Worm (Caenorhabditis elegans) whole organism, L4 larva: ENCODE measurements around the gene srr-8.

Experiments
- Y48G9A.11 ChIP-seq: fragments of 200-800 bp; sonication (Bioruptor generic); IDR thresholded peaks from 2 replicates; pipeline ENCODE4 v1.3.6; 2022; ENCODE audit warnings: missing genetic modification reagents, missing genetic modification characterization, missing compliant biosample characterization
- ZK546.5 ChIP-seq, 2 experiments: sonication (generic microtip); optimal IDR thresholded peaks; 2 replicates each; lab custom pipeline; 2017; ENCODE audit warnings: missing biosample characterization in 2 of 2, missing genetic modification characterization in 2 of 2
- aly-2 ChIP-seq: sonication (generic microtip); optimal IDR thresholded peaks from 2 replicates; lab custom pipeline; 2018; ENCODE audit warnings: missing biosample characterization, missing genetic modification characterization
- attf-4 ChIP-seq: sonication (generic microtip); optimal IDR thresholded peaks from 3 replicates; lab custom pipeline; 2017; ENCODE audit warnings: missing biosample characterization, missing genetic modification characterization
- ceh-82 ChIP-seq: sonication (generic microtip); optimal IDR thresholded peaks from 2 replicates; lab custom pipeline; 2017; ENCODE audit warnings: missing biosample characterization, missing genetic modification characterization
- dmd-9 ChIP-seq: fragments of 200-800 bp; sonication (Bioruptor generic); IDR thresholded peaks from 2 replicates; pipeline ENCODE4 v1.3.6; 2022; ENCODE audit warnings: missing genetic modification reagents, missing genetic modification characterization, missing compliant biosample characterization
- egl-27 ChIP-seq: sonication (generic microtip); optimal IDR thresholded peaks from 3 replicates; lab custom pipeline; 2017; ENCODE audit warnings: missing biosample characterization, missing genetic modification reagents, missing genetic modification characterization
- egl-43 ChIP-seq: fragments of 200-800 bp; sonication (Bioruptor generic); IDR thresholded peaks from 2 replicates; pipeline ENCODE4 v1.3.6; 2022; ENCODE audit warnings: missing genetic modification reagents, missing genetic modification characterization, missing compliant biosample characterization
- lsy-2 ChIP-seq, 2 experiments: fragments of 150-350 bp in 1 of 2; sonication (generic microtip) in 1 of 2; optimal IDR thresholded peaks; 2 replicates each; lab custom pipeline; 2014 to 2017; ENCODE audit warnings: missing biosample characterization in 2 of 2, missing genetic modification characterization in 2 of 2
- nhr-41 ChIP-seq: fragments of 200-800 bp; sonication (Bioruptor generic); IDR thresholded peaks from 2 replicates; pipeline ENCODE4 v1.3.6; 2022; ENCODE audit warnings: missing genetic modification reagents, missing genetic modification characterization, missing compliant biosample characterization
- pha-4 ChIP-seq, 2 experiments: fragments of 150-350 bp in 1 of 2; fragments of 200-800 bp in 1 of 2; sonication (Bioruptor generic) in 1 of 2; IDR thresholded peaks in 1 of 2; optimal IDR thresholded peaks in 1 of 2; 2 replicates each; pipeline versions ENCODE4 v1.3.6 to Lab custom; 2014 to 2022; ENCODE audit warnings: missing genetic modification characterization in 2 of 2, missing genetic modification reagents in 2 of 2, missing biosample characterization in 1 of 2, missing compliant biosample characterization in 1 of 2
- set-16 ChIP-seq: fragments of 200-800 bp; sonication (Bioruptor generic); IDR thresholded peaks from 2 replicates; pipeline ENCODE4 v1.3.6; 2022; ENCODE audit warnings: missing genetic modification reagents, missing genetic modification characterization, missing compliant biosample characterization
- snpc-4 ChIP-seq: fragments of 150-350 bp; optimal IDR thresholded peaks from 2 replicates; lab custom pipeline; 2014; ENCODE audit warnings: missing biosample characterization, missing genetic modification characterization
- unc-62 ChIP-seq, 3 experiments: fragments of 150-350 bp in 1 of 3; sonication (generic microtip); optimal IDR thresholded peaks in 2 of 3; peaks in 1 of 3; 1 replicate in 1 of 3; 2 replicates in 2 of 3; lab custom pipeline; 2014 to 2017; ENCODE audit warnings: missing biosample characterization in 3 of 3, missing genetic modification characterization in 3 of 3, missing genetic modification reagents in 3 of 3, missing genotype in 1 of 3

DNA sequence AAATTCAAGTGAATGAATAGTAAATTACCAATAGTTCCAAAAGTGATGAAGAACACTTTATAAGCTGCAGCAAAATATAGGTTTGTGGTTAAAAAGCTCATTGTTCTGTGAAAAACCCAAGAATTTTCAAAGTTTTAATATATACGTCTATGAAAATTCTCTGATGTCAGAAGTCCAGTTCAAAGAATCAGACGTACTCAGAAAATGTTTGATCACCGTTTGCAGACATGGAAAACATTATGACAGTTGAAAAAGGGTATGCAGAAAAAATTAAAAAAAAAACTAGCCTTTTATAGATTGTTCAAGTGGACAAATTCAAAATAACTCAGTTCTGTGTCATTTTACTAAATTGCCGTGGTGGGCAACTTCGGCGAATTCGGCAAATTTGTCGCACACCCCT lies 26.8 kb upstream of the srr-8 start, which contains the start of gene srsx-10:
- TF ChIP-seq ceh-82 (no peak), ZK546.5 (tag; optimal IDR thresholded peaks at IDR 0.05; lab: Kevin White, UChicago) (no peak), lsy-2 (tag; optimal IDR thresholded peaks at IDR 0.05; lab: Kevin White, UChicago) (no peak), aly-2 (tag; lab: Kevin White, UChicago) (no peak), egl-43 (no peak), unc-62 (GFP tag; optimal IDR thresholded peaks at IDR 0.05 in 1 of 2; lab: Kevin White, UChicago) (no peak), unc-62 (tag; optimal IDR thresholded peaks at IDR 0.05; lab: Kevin White, UChicago) (no peak), pha-4 (GFP tag; IDR thresholded peaks at IDR 0.05; lab: Robert Waterston, UW) (no peak), pha-4 (tag; optimal IDR thresholded peaks at IDR 0.05; lab: Kevin White, UChicago) (no peak), Y48G9A.11 (GFP tag; lab: Robert Waterston, UW) (no peak), nhr-41 (no peak), attf-4 (tag; lab: Kevin White, UChicago) (no peak), snpc-4 (tag; lab: Kevin White, UChicago) (no peak), set-16 (GFP tag; lab: Robert Waterston, UW) (no peak), egl-27 (tag; lab: Kevin White, UChicago) (no peak), dmd-9 (GFP tag; lab: Robert Waterston, UW) (no peak)
